Fruit fly (Drosophila melanogaster) whole organism, embryonic: Measurements from ENCODE around the gene CG6901.
A peak's percentile ranks its signal among the peaks of the same experiment; 100 is the strongest.

ENCODE experiments used
- Ada2b ChIP-seq: fragments of 200-800 bp; sonication (Bioruptor generic); IDR thresholded peaks from 2 replicates; pipeline ENCODE4 v1.3.6; 2022; ENCODE audit warnings: missing biosample characterization, missing genetic modification characterization
- Aef1 ChIP-seq: fragments of 200-800 bp; sonication (Bioruptor generic); IDR thresholded peaks from 3 replicates; pipeline ENCODE4 v1.3.6; 2022; ENCODE audit warnings: missing biosample characterization, missing genetic modification characterization
- B-H1 ChIP-seq: fragments of 200-800 bp; sonication (Bioruptor generic); IDR thresholded peaks from 3 replicates; pipeline ENCODE4 v1.3.6; 2022; ENCODE audit warnings: missing biosample characterization, missing genetic modification characterization
- CG10321 ChIP-seq: fragments of 200-800 bp; sonication (Bioruptor generic); IDR thresholded peaks from 2 replicates; pipeline ENCODE4 v1.3.6; 2022; ENCODE audit warnings: missing biosample characterization, missing genetic modification characterization
- CG10462 ChIP-seq: fragments of 200-800 bp; sonication (Bioruptor generic); optimal IDR thresholded peaks from 2 replicates; lab custom pipeline; 2016; ENCODE audit warnings: missing biosample characterization, missing genetic modification characterization
- CG10565 ChIP-seq: fragments of 200-800 bp; sonication (Bioruptor generic); optimal IDR thresholded peaks from 3 replicates; lab custom pipeline; 2016; ENCODE audit warnings: missing biosample characterization, mild to moderate bottlenecking, missing genetic modification characterization
- CG12071 ChIP-seq: fragments of 200-800 bp; sonication (Bioruptor generic); optimal IDR thresholded peaks from 3 replicates; lab custom pipeline; 2018; ENCODE audit warnings: missing biosample characterization, mild to moderate bottlenecking, missing genetic modification characterization
- CG12236 ChIP-seq: fragments of 200-800 bp; sonication (Bioruptor generic); optimal IDR thresholded peaks from 2 replicates; lab custom pipeline; 2016; ENCODE audit warnings: missing biosample characterization, missing genetic modification characterization
- CG14014 ChIP-seq: fragments of 200-800 bp; sonication (Bioruptor generic); IDR thresholded peaks from 2 replicates; pipeline ENCODE4 v1.3.6; 2022; ENCODE audit warnings: missing biosample characterization, missing genetic modification characterization
- CG16813 ChIP-seq: fragments of 200-800 bp; sonication (Bioruptor generic); IDR thresholded peaks from 3 replicates; pipeline ENCODE4 v1.3.6; 2022; ENCODE audit warnings: missing biosample characterization, missing genetic modification characterization; ENCODE audit not compliant: partially characterized antibody
- CG16815 ChIP-seq: fragments of 200-800 bp; sonication (Bioruptor generic); optimal IDR thresholded peaks from 3 replicates; lab custom pipeline; 2017; ENCODE audit warnings: missing biosample characterization, mild to moderate bottlenecking, missing genetic modification characterization
- CG17186 ChIP-seq: fragments of 200-800 bp; sonication (Bioruptor generic); optimal IDR thresholded peaks from 3 replicates; lab custom pipeline; 2017; ENCODE audit warnings: missing biosample characterization, missing genetic modification reagents, missing genetic modification characterization
- CG17328 ChIP-seq: fragments of 200-800 bp; sonication (Bioruptor generic); IDR thresholded peaks from 2 replicates; pipeline ENCODE4 v1.3.6; 2022; ENCODE audit warnings: missing biosample characterization, missing genetic modification characterization
- CG17802 ChIP-seq: fragments of 200-800 bp; sonication (Bioruptor generic); optimal IDR thresholded peaks from 2 replicates; lab custom pipeline; 2018; ENCODE audit warnings: missing biosample characterization, mild to moderate bottlenecking, missing genetic modification characterization, moderate library complexity
- CG30403 ChIP-seq: fragments of 200-800 bp; sonication (Bioruptor generic); optimal IDR thresholded peaks from 3 replicates; lab custom pipeline; 2016; ENCODE audit warnings: missing biosample characterization, missing genetic modification characterization
- CG33557 ChIP-seq: fragments of 200-800 bp; sonication (Bioruptor generic); optimal IDR thresholded peaks from 2 replicates; lab custom pipeline; 2019; ENCODE audit warnings: missing biosample characterization, mild to moderate bottlenecking, missing genetic modification characterization, moderate library complexity
- CG3726 ChIP-seq: fragments of 200-800 bp; sonication (Bioruptor generic); IDR thresholded peaks from 3 replicates; pipeline ENCODE4, ENCODE4 v1.3.6; 2022; ENCODE audit warnings: missing biosample characterization, missing genetic modification characterization
- CG8089 ChIP-seq: fragments of 200-800 bp; sonication (Bioruptor generic); optimal IDR thresholded peaks from 3 replicates; lab custom pipeline; 2016; ENCODE audit warnings: missing biosample characterization, missing genetic modification characterization
- CkIIα-i1 ChIP-seq: fragments of 200-800 bp; sonication (Bioruptor generic); IDR thresholded peaks from 2 replicates; pipeline ENCODE4 v1.3.6; 2022; ENCODE audit warnings: missing biosample characterization, missing genetic modification characterization
- D19A ChIP-seq: fragments of 200-800 bp; optimal IDR thresholded peaks from 3 replicates; lab custom pipeline; 2019; ENCODE audit warnings: missing biosample characterization, mild to moderate bottlenecking, missing genetic modification characterization, moderate library complexity
- D19B ChIP-seq: fragments of 200-800 bp; sonication (Bioruptor generic); optimal IDR thresholded peaks from 2 replicates; lab custom pipeline; 2017; ENCODE audit warnings: missing biosample characterization, mild to moderate bottlenecking, missing genetic modification characterization
- E2f1 ChIP-seq: fragments of 200-800 bp; sonication (Bioruptor generic); IDR thresholded peaks from 2 replicates; pipeline ENCODE4 v1.3.6; 2022; ENCODE audit warnings: missing biosample characterization, missing genetic modification characterization
- Gsc ChIP-seq: fragments of 200-800 bp; sonication (Bioruptor generic); IDR thresholded peaks from 2 replicates; pipeline ENCODE4 v1.3.6; 2022; ENCODE audit warnings: missing biosample characterization, missing genetic modification characterization
- Hr39 ChIP-seq: fragments of >200 bp; optimal IDR thresholded peaks from 2 replicates; lab custom pipeline; 2017
- NC2β ChIP-seq: fragments of 200-800 bp; sonication (Bioruptor generic); optimal IDR thresholded peaks from 2 replicates; lab custom pipeline; 2016; ENCODE audit warnings: missing biosample characterization, missing genetic modification characterization
- NFAT ChIP-seq: fragments of 200-800 bp; sonication (Bioruptor generic); IDR thresholded peaks from 2 replicates; pipeline ENCODE4 v1.3.6; 2022; ENCODE audit warnings: missing biosample characterization, missing genetic modification characterization
- Oli ChIP-seq: fragments of 200-800 bp; sonication (Bioruptor generic); optimal IDR thresholded peaks from 2 replicates; lab custom pipeline; 2018; ENCODE audit warnings: missing biosample characterization, mild to moderate bottlenecking, missing genetic modification characterization, moderate library complexity
- Xbp1 ChIP-seq: fragments of 200-800 bp; sonication (Bioruptor generic); optimal IDR thresholded peaks from 3 replicates; lab custom pipeline; 2016; ENCODE audit warnings: missing biosample characterization, mild to moderate bottlenecking, missing genetic modification characterization
- ase ChIP-seq: fragments of 200-800 bp; sonication (Bioruptor generic); IDR thresholded peaks from 3 replicates; pipeline ENCODE4 v1.3.6; 2022; ENCODE audit warnings: missing biosample characterization, missing genetic modification characterization
- ash1 ChIP-seq: fragments of 200-800 bp; sonication (Bioruptor generic); optimal IDR thresholded peaks from 2 replicates; lab custom pipeline; 2018; ENCODE audit warnings: missing biosample characterization, mild to moderate bottlenecking, missing genetic modification characterization
- ato ChIP-seq: fragments of 200-800 bp; sonication (Bioruptor generic); IDR thresholded peaks from 2 replicates; pipeline ENCODE4 v1.3.6; 2022; ENCODE audit warnings: missing biosample characterization, missing genetic modification characterization; ENCODE audit not compliant: partially characterized antibody
- chif ChIP-seq, 2 experiments: fragments of 200-800 bp; sonication (Bioruptor generic); optimal IDR thresholded peaks; 3 replicates each; lab custom pipeline; 2016; ENCODE audit warnings: missing biosample characterization in 2 of 2, missing genetic modification characterization in 2 of 2
- crc ChIP-seq: fragments of 200-800 bp; sonication (Bioruptor generic); optimal IDR thresholded peaks from 2 replicates; lab custom pipeline; 2016; ENCODE audit warnings: missing biosample characterization, missing genetic modification characterization
- crol ChIP-seq: fragments of 200-800 bp; sonication (Bioruptor generic); IDR thresholded peaks from 2 replicates; pipeline ENCODE4 v1.3.6; 2022; ENCODE audit warnings: missing biosample characterization, missing genetic modification characterization
- dan ChIP-seq: fragments of 200-800 bp; sonication (Bioruptor generic); IDR thresholded peaks from 2 replicates; pipeline ENCODE4 v1.3.6; 2022; ENCODE audit warnings: missing biosample characterization, missing genetic modification characterization
- dimm ChIP-seq: fragments of 200-800 bp; sonication (Bioruptor generic); IDR thresholded peaks from 2 replicates; pipeline ENCODE4 v1.3.6; 2022; ENCODE audit warnings: missing biosample characterization, missing genetic modification characterization
- dysf ChIP-seq: fragments of 200-800 bp; sonication (Bioruptor generic); IDR thresholded peaks from 3 replicates; pipeline ENCODE4 v1.3.6; 2022; ENCODE audit warnings: missing biosample characterization, missing genetic modification characterization
- fu2 ChIP-seq: fragments of 200-800 bp; sonication (Bioruptor generic); optimal IDR thresholded peaks from 2 replicates; lab custom pipeline; 2016; ENCODE audit warnings: missing biosample characterization, missing genetic modification characterization
- grau ChIP-seq: fragments of 200-800 bp; optimal IDR thresholded peaks from 3 replicates; lab custom pipeline; 2019; ENCODE audit warnings: missing biosample characterization, mild to moderate bottlenecking, missing genetic modification characterization, moderate library complexity
- grn ChIP-seq: fragments of 200-800 bp; sonication (Bioruptor generic); optimal IDR thresholded peaks from 3 replicates; lab custom pipeline; 2017; ENCODE audit warnings: missing biosample characterization, missing genetic modification characterization
- h ChIP-seq: fragments of >200 bp; optimal IDR thresholded peaks from 2 replicates; lab custom pipeline; 2017
- knrl ChIP-seq: fragments of 200-800 bp; sonication (Bioruptor generic); IDR thresholded peaks from 3 replicates; pipeline ENCODE4 v1.3.6; 2022; ENCODE audit warnings: missing biosample characterization, missing genetic modification characterization; ENCODE audit not compliant: partially characterized antibody
- lola ChIP-seq, 3 experiments: fragments of >200 bp in 2 of 3; fragments of 200-800 bp in 1 of 3; sonication (Bioruptor generic) in 1 of 3; optimal IDR thresholded peaks; 2 replicates each; lab custom pipeline; 2017 to 2019; ENCODE audit warnings: missing biosample characterization in 3 of 3, missing genetic modification characterization in 3 of 3, mild to moderate bottlenecking in 1 of 3, moderate library complexity in 1 of 3
- pan ChIP-seq, 4 experiments: fragments of >200 bp in 3 of 4; fragments of 200-800 bp in 1 of 4; sonication (Bioruptor generic) in 1 of 4; optimal IDR thresholded peaks in 3 of 4; IDR thresholded peaks in 1 of 4; 2 replicates each; pipeline versions ENCODE4 v1.3.6 to Lab custom; 2017 to 2022; ENCODE audit warnings: missing biosample characterization in 2 of 4, missing genetic modification characterization in 2 of 4, mixed read lengths in 1 of 4
- prd ChIP-seq, 3 experiments: fragments of >200 bp in 2 of 3; fragments of 200-800 bp in 1 of 3; sonication (Bioruptor generic) in 1 of 3; optimal IDR thresholded peaks in 2 of 3; IDR thresholded peaks in 1 of 3; 2 replicates in 2 of 3; 3 replicates in 1 of 3; pipeline versions ENCODE4 v1.3.6 to Lab custom; 2017 to 2022; ENCODE audit warnings: missing biosample characterization in 1 of 3, missing genetic modification characterization in 1 of 3
- pum ChIP-seq: fragments of 200-800 bp; sonication (Bioruptor generic); optimal IDR thresholded peaks from 2 replicates; lab custom pipeline; 2016; ENCODE audit warnings: missing biosample characterization, missing genetic modification characterization
- repo ChIP-seq: fragments of 200-800 bp; sonication (Bioruptor generic); optimal IDR thresholded peaks from 2 replicates; lab custom pipeline; 2016; ENCODE audit warnings: missing biosample characterization, missing genetic modification characterization
- seq ChIP-seq: fragments of 200-800 bp; sonication (Bioruptor generic); IDR thresholded peaks from 2 replicates; pipeline ENCODE4 v1.3.6; 2022; ENCODE audit warnings: missing biosample characterization, missing genetic modification characterization
- sisA ChIP-seq: fragments of 200-800 bp; sonication (Bioruptor generic); IDR thresholded peaks from 2 replicates; pipeline ENCODE4 v1.3.6; 2022; ENCODE audit warnings: missing biosample characterization, missing genetic modification characterization
- tap ChIP-seq: fragments of 200-800 bp; optimal IDR thresholded peaks from 3 replicates; lab custom pipeline; 2019; ENCODE audit warnings: missing biosample characterization, mild to moderate bottlenecking, missing genetic modification characterization, moderate library complexity
- zfh1 ChIP-seq: fragments of 200-800 bp; sonication (Bioruptor generic); IDR thresholded peaks from 3 replicates; pipeline ENCODE4 v1.3.6; 2022; ENCODE audit warnings: missing biosample characterization, missing genetic modification characterization

CG6901 gene

dm6 chr3R:16275890-16276619 is 47.2 kb upstream of the CG6901 start (continued):
- TF ChIP-seq CG12236 (GFP tag; lab: Kevin White, UChicago) (no peak), pan (optimal IDR thresholded peaks at IDR 0.05; lab: Kevin White, UChicago) (no peak), pan (GFP tag; optimal IDR thresholded peaks at IDR 0.05 in 1 of 2, IDR thresholded peaks at IDR 0.05 in 1 of 2) (no peak), CG14014 (GFP tag; lab: Robert Waterston, UW) (no peak), B-H1 (no peak), Ada2b (GFP tag; lab: Robert Waterston, UW) (no peak), Aef1 (no peak), CG8089 (GFP tag; lab: Kevin White, UChicago) (no peak), crc (GFP tag; lab: Kevin White, UChicago) (no peak), ase (GFP tag; lab: Robert Waterston, UW) (no peak), Oli (tag; lab: Kevin White, UChicago) (no peak), h (lab: Kevin White, UChicago) (no peak), CkIIα-i1 (no peak), CG10321 (GFP tag; lab: Robert Waterston, UW) (no peak), ato (no peak), NC2β (GFP tag; lab: Kevin White, UChicago) (no peak), CG10565 (GFP tag; lab: Kevin White, UChicago) (no peak), grn (GFP tag; lab: Kevin White, UChicago) (no peak), CG10462 (GFP tag; lab: Kevin White, UChicago) (no peak), D19A (tag; lab: Kevin White, UChicago) (no peak), seq (GFP tag; lab: Robert Waterston, UW) (no peak), CG3726 (no peak), dan (GFP tag; lab: Robert Waterston, UW) (no peak), Hr39 (lab: Kevin White, UChicago) (no peak), E2f1 (no peak), crol (GFP tag; lab: Robert Waterston, UW) (peak; percentile 64), knrl (GFP tag; lab: Robert Waterston, UW) (no peak), repo (GFP tag; lab: Kevin White, UChicago) (no peak), CG16815 (GFP tag; lab: Kevin White, UChicago) (no peak), D19B (GFP tag; lab: Kevin White, UChicago) (no peak), NFAT (GFP tag; lab: Robert Waterston, UW) (no peak), CG33557 (GFP tag; lab: Kevin White, UChicago) (peak; percentile 54), fu2 (GFP tag; lab: Kevin White, UChicago) (no peak), Xbp1 (no peak), dysf (GFP tag; lab: Robert Waterston, UW) (no peak), CG17328 (GFP tag; lab: Robert Waterston, UW) (no peak), lola (GFP tag; optimal IDR thresholded peaks at IDR 0.05; lab: Kevin White, UChicago) (peak in 1 of 3 experiments; percentile 32), tap (tag; lab: Kevin White, UChicago) (no peak), zfh1 (GFP tag; lab: Robert Waterston, UW) (no peak), prd (optimal IDR thresholded peaks at IDR 0.05; lab: Kevin White, UChicago) (no peak), prd (GFP tag; IDR thresholded peaks at IDR 0.05; lab: Robert Waterston, UW) (no peak), grau (tag; lab: Kevin White, UChicago) (no peak), CG17802 (no peak), CG16813 (GFP tag; lab: Robert Waterston, UW) (no peak), CG12071 (GFP tag; lab: Kevin White, UChicago) (no peak), sisA (GFP tag; lab: Robert Waterston, UW) (no peak), ash1 (no peak), chif (GFP tag; optimal IDR thresholded peaks at IDR 0.05; lab: Kevin White, UChicago) (peak; percentile 8 to 25), pum (GFP tag; lab: Kevin White, UChicago) (no peak), Gsc (GFP tag; lab: Robert Waterston, UW) (no peak), CG17186 (no peak), dimm (no peak), CG30403 (GFP tag; lab: Kevin White, UChicago) (no peak)
